Worm (Caenorhabditis elegans): ENCODE measurements around the gene F59B8.1.

ce11 chrIV:9381136-9381535 is 46.9 kb upstream of the F59B8.1 start, which contains the start of gene C10C5.5:
- TF ChIP-seq ref-1 (GFP tag; conservative IDR thresholded peaks at IDR 0.05) (no peak), ztf-23 (GFP tag; IDR thresholded peaks at IDR 0.05) (no peak), ztf-29 (GFP tag; IDR thresholded peaks at IDR 0.05) (no peak), klf-2 (GFP tag; conservative IDR thresholded peaks at IDR 0.05) (no peak), tab-1 (GFP tag; IDR thresholded peaks at IDR 0.05) (no peak), flt-1 (GFP tag; IDR thresholded peaks at IDR 0.05) (no peak), T22C8.4 (GFP tag; IDR thresholded peaks at IDR 0.05) (no peak)

All from whole organism, midembryonic.